Worm (Caenorhabditis elegans) whole organism, L2 larva: ENCODE data around the gene rol-8.

Experiments used
- C34F6.9 ChIP-seq: fragments of 150-350 bp; optimal IDR thresholded peaks from 2 replicates; lab custom pipeline; 2014; ENCODE audit warnings: missing biosample characterization, missing genetic modification characterization
- F13H6.1 ChIP-seq: sonication (generic microtip); optimal IDR thresholded peaks from 2 replicates; lab custom pipeline; 2016; ENCODE audit warnings: missing genetic modification characterization, missing compliant biosample characterization
- R02D3.7 ChIP-seq: fragments of 150-350 bp; optimal IDR thresholded peaks from 2 replicates; lab custom pipeline; 2014; ENCODE audit warnings: missing biosample characterization, missing genetic modification characterization
- Y55F3AM.14 ChIP-seq: fragments of 200-800 bp; sonication (Bioruptor generic); optimal IDR thresholded peaks from 2 replicates; lab custom pipeline; 2018; ENCODE audit warnings: mild to moderate bottlenecking, missing genetic modification characterization, missing compliant biosample characterization
- ZK546.5 ChIP-seq: sonication (generic microtip); optimal IDR thresholded peaks from 2 replicates; lab custom pipeline; 2017; ENCODE audit warnings: missing biosample characterization, missing genetic modification characterization
- alr-1 ChIP-seq: fragments of 150-350 bp; optimal IDR thresholded peaks from 2 replicates; lab custom pipeline; 2014; ENCODE audit warnings: missing biosample characterization, missing genetic modification characterization
- aly-2 ChIP-seq: fragments of 150-350 bp; optimal IDR thresholded peaks from 2 replicates; lab custom pipeline; 2014; ENCODE audit warnings: missing biosample characterization, missing genetic modification characterization
- ama-1 ChIP-seq: fragments of 150-350 bp; optimal IDR thresholded peaks from 2 replicates; lab custom pipeline; 2018; ENCODE audit warnings: inconsistent platforms
- blmp-1 ChIP-seq: sonication (generic microtip); optimal IDR thresholded peaks from 2 replicates; lab custom pipeline; 2017; ENCODE audit warnings: missing genetic modification characterization, mild to moderate bottlenecking, missing compliant biosample characterization, antibody characterized with exemption, moderate library complexity; ENCODE audit not compliant: insufficient read depth
- ceh-16 ChIP-seq: fragments of 150-350 bp; optimal IDR thresholded peaks from 2 replicates; lab custom pipeline; 2014; ENCODE audit warnings: missing biosample characterization, missing genetic modification characterization
- ceh-82 ChIP-seq: fragments of 150-350 bp; optimal IDR thresholded peaks from 2 replicates; lab custom pipeline; 2014; ENCODE audit warnings: missing biosample characterization, missing genetic modification characterization
- crh-2 ChIP-seq: sonication (generic microtip); optimal IDR thresholded peaks from 2 replicates; lab custom pipeline; 2017; ENCODE audit warnings: missing biosample characterization, missing genetic modification characterization
- dmd-4 ChIP-seq: sonication (generic microtip); optimal IDR thresholded peaks from 2 replicates; lab custom pipeline; 2017; ENCODE audit warnings: missing biosample characterization, missing genetic modification characterization
- egl-27 ChIP-seq: sonication (generic microtip); optimal IDR thresholded peaks from 3 replicates; lab custom pipeline; 2017; ENCODE audit warnings: missing biosample characterization, missing genetic modification reagents, missing genetic modification characterization
- elt-1 ChIP-seq: fragments of 150-350 bp; optimal IDR thresholded peaks from 2 replicates; lab custom pipeline; 2014; ENCODE audit warnings: missing biosample characterization, missing genetic modification characterization
- elt-3 ChIP-seq: sonication (generic microtip); optimal IDR thresholded peaks from 2 replicates; lab custom pipeline; 2017; ENCODE audit warnings: missing biosample characterization, missing genetic modification characterization
- fos-1 ChIP-seq: fragments of 150-350 bp; optimal IDR thresholded peaks from 2 replicates; lab custom pipeline; 2014; ENCODE audit warnings: missing biosample characterization, missing genetic modification characterization
- gmeb-1 ChIP-seq: fragments of 150-350 bp; optimal IDR thresholded peaks from 2 replicates; lab custom pipeline; 2014; ENCODE audit warnings: missing biosample characterization, missing genetic modification characterization
- lin-11 ChIP-seq: fragments of 150-350 bp; sonication (generic microtip); optimal IDR thresholded peaks from 2 replicates; lab custom pipeline; 2014; ENCODE audit warnings: missing biosample characterization, missing genetic modification characterization, inconsistent platforms, mixed read lengths
- lin-13 ChIP-seq: fragments of 150-350 bp; optimal IDR thresholded peaks from 2 replicates; lab custom pipeline; 2014; ENCODE audit warnings: missing biosample characterization, missing genetic modification reagents, missing genetic modification characterization
- lin-39 ChIP-seq: fragments of 150-350 bp; optimal IDR thresholded peaks from 2 replicates; lab custom pipeline; 2014; ENCODE audit warnings: missing biosample characterization, missing genetic modification reagents, missing genetic modification characterization
- lsy-2 ChIP-seq, 2 experiments: fragments of 150-350 bp in 1 of 2; sonication (generic microtip) in 1 of 2; optimal IDR thresholded peaks; 2 replicates each; lab custom pipeline; 2014 to 2017; ENCODE audit warnings: missing biosample characterization in 2 of 2, missing genetic modification characterization in 2 of 2
- mab-5 ChIP-seq: fragments of 150-350 bp; optimal IDR thresholded peaks from 2 replicates; lab custom pipeline; 2014; ENCODE audit warnings: missing biosample characterization, missing genetic modification characterization
- mbf-1 ChIP-seq: sonication (generic microtip); optimal IDR thresholded peaks from 2 replicates; lab custom pipeline; 2017; ENCODE audit warnings: missing biosample characterization, missing genetic modification characterization
- mdl-1 ChIP-seq, 2 experiments: fragments of 150-350 bp in 1 of 2; sonication (generic microtip) in 1 of 2; optimal IDR thresholded peaks; 2 replicates each; lab custom pipeline; 2017; ENCODE audit warnings: missing biosample characterization in 2 of 2, missing genetic modification characterization in 2 of 2
- nhr-10 ChIP-seq: sonication (generic microtip); optimal IDR thresholded peaks from 2 replicates; lab custom pipeline; 2017; ENCODE audit warnings: missing biosample characterization, missing genetic modification characterization
- nhr-11 ChIP-seq: fragments of 150-350 bp; optimal IDR thresholded peaks from 2 replicates; lab custom pipeline; 2014; ENCODE audit warnings: missing biosample characterization, missing genetic modification characterization
- nhr-12 ChIP-seq: fragments of 150-350 bp; optimal IDR thresholded peaks from 2 replicates; lab custom pipeline; 2014; ENCODE audit warnings: missing biosample characterization, missing genetic modification characterization
- nhr-129 ChIP-seq: fragments of 150-350 bp; optimal IDR thresholded peaks from 2 replicates; lab custom pipeline; 2014; ENCODE audit warnings: missing biosample characterization, missing genetic modification characterization
- nhr-21 ChIP-seq: fragments of 150-350 bp; optimal IDR thresholded peaks from 2 replicates; lab custom pipeline; 2014; ENCODE audit warnings: missing biosample characterization, missing genetic modification characterization
- nhr-23 ChIP-seq: fragments of 150-350 bp; optimal IDR thresholded peaks from 2 replicates; lab custom pipeline; 2014; ENCODE audit warnings: missing biosample characterization, missing genetic modification reagents, missing genetic modification characterization
- nhr-237 ChIP-seq: fragments of 150-350 bp; optimal IDR thresholded peaks from 2 replicates; lab custom pipeline; 2014; ENCODE audit warnings: missing biosample characterization, missing genetic modification characterization
- nhr-25 ChIP-seq: fragments of 150-350 bp; sonication (generic microtip); optimal IDR thresholded peaks from 3 replicates; lab custom pipeline; 2014; ENCODE audit warnings: missing biosample characterization, missing genetic modification characterization
- nhr-6 ChIP-seq: fragments of 150-350 bp; optimal IDR thresholded peaks from 2 replicates; lab custom pipeline; 2014; ENCODE audit warnings: missing biosample characterization, missing genetic modification characterization
- nhr-77 ChIP-seq: fragments of 150-350 bp; optimal IDR thresholded peaks from 2 replicates; lab custom pipeline; 2014; ENCODE audit warnings: missing biosample characterization, missing genetic modification characterization
- peb-1 ChIP-seq: fragments of 150-350 bp; optimal IDR thresholded peaks from 2 replicates; lab custom pipeline; 2014; ENCODE audit warnings: missing biosample characterization, missing genetic modification characterization
- sem-4 ChIP-seq: fragments of 150-350 bp; optimal IDR thresholded peaks from 2 replicates; lab custom pipeline; 2014; ENCODE audit warnings: missing biosample characterization, missing genetic modification reagents, missing genetic modification characterization
- skn-1 ChIP-seq: sonication (generic microtip); optimal IDR thresholded peaks from 2 replicates; lab custom pipeline; 2017; ENCODE audit warnings: missing biosample characterization, missing genetic modification characterization
- sma-3 ChIP-seq: sonication (generic microtip); optimal IDR thresholded peaks from 2 replicates; lab custom pipeline; 2016; ENCODE audit warnings: missing genetic modification reagents, missing genetic modification characterization, missing compliant biosample characterization
- sma-9 ChIP-seq, 2 experiments: fragments of 150-350 bp in 1 of 2; sonication (generic microtip) in 1 of 2; optimal IDR thresholded peaks; 2 replicates each; lab custom pipeline; 2014 to 2016; ENCODE audit warnings: missing genetic modification characterization in 2 of 2, mild to moderate bottlenecking in 1 of 2, missing biosample characterization in 1 of 2, missing compliant biosample characterization in 1 of 2, missing genetic modification reagents in 1 of 2, moderate library complexity in 1 of 2
- snpc-4 ChIP-seq: fragments of 150-350 bp; optimal IDR thresholded peaks from 2 replicates; lab custom pipeline; 2014; ENCODE audit warnings: missing biosample characterization, missing genetic modification characterization
- unc-39 ChIP-seq: fragments of 150-350 bp; optimal IDR thresholded peaks from 2 replicates; lab custom pipeline; 2014; ENCODE audit warnings: missing biosample characterization, missing genetic modification characterization
- unc-55 ChIP-seq: fragments of 150-350 bp; sonication (generic microtip); optimal IDR thresholded peaks from 3 replicates; lab custom pipeline; 2014; ENCODE audit warnings: missing biosample characterization, missing genetic modification reagents, missing genetic modification characterization
- unc-62 ChIP-seq: fragments of 150-350 bp; optimal IDR thresholded peaks from 2 replicates; lab custom pipeline; 2014; ENCODE audit warnings: missing biosample characterization, missing genetic modification reagents, missing genetic modification characterization
- zag-1 ChIP-seq: fragments of 150-350 bp; optimal IDR thresholded peaks from 2 replicates; lab custom pipeline; 2014; ENCODE audit warnings: missing biosample characterization, missing genetic modification characterization
- ztf-1 ChIP-seq: fragments of 200-800 bp; sonication (Bioruptor generic); conservative IDR thresholded peaks from 2 replicates; pipeline ENCODE4 v1.3.6; 2022; ENCODE audit warnings: missing genetic modification characterization, missing compliant biosample characterization
- ztf-11 ChIP-seq: sonication (generic microtip); optimal IDR thresholded peaks from 2 replicates; lab custom pipeline; 2017; ENCODE audit warnings: missing biosample characterization, missing genetic modification characterization
- ztf-4 ChIP-seq: fragments of 150-350 bp; optimal IDR thresholded peaks from 2 replicates; lab custom pipeline; 2014; ENCODE audit warnings: missing biosample characterization, missing genetic modification characterization

Gene rol-8

DNA sequence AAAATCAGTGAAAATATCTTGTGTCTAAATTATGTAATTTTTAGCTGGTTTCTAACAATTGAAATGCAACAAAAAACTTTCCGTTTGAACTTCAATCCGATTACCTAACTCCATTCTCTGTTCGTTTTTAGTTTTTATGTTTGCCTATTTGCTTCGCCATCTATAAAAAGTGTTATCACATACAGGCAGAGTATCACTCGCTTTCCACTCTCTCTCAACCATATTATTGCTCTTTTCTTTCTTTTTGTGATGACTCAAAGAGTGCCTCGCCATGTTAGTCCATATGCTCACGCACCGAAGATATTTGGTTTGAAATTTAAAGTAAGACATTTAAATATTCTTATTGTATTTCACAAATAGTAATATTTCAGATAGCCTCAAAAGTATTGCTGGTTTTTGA lies 9.0 kb upstream of the rol-8 start, which contains the start of gene ZK1290.13:
ZK1290.13 (plus strand) TSS at position 73 of the 400 bp plus-strand sequence.
- no peak for TF ChIP-seq zag-1 (tag; lab: Kevin White, UChicago)
- no peak for TF ChIP-seq ztf-11 (tag; lab: Kevin White, UChicago)
- TF ChIP-seq crh-2 (tag; lab: Kevin White, UChicago), result peak; percentile 14
- no peak for TF ChIP-seq nhr-21 (tag; lab: Kevin White, UChicago)
- TF ChIP-seq ztf-1 (GFP tag; lab: Robert Waterston, UW), result no peak
- peak; percentile 70 for TF ChIP-seq fos-1 (tag; lab: Kevin White, UChicago)
- TF ChIP-seq nhr-10 (tag; lab: Kevin White, UChicago), result no peak

DNA sequence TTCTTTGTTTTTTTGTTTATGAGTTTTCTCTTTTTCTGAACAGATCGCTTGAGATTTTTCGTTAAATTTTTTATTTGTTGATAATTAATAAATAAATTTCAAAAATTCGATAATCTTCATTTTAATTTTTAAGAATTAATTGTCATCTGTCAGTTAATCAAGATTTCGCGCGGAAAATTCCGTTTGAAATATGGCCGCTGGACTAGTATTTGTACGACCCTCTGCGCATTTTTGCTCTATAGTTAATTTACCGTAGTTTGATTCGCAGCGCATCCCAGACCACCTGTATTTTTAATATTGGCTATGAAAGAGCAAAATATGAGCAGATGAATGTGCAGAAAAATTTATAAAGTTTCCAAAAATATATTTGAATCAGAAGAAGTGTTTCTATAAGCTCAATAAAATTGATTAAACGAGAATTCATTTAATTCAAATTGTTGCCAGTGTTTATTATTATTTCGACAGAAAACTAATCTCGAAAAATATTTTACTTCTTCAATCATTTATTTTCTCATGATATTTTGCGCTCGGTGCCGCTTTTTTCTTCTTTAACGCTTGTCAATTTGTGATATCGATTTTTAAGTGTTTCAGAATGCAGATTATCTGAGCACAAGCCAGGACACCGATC lies 6.2 kb upstream of the rol-8 start, which contains the start of gene nfi-1:
nfi-1 (plus strand) TSS at position 578 of the 628 bp plus-strand sequence.
- TF ChIP-seq mab-5 (tag; lab: Kevin White, UChicago) (no peak), fos-1 (tag; lab: Kevin White, UChicago) (no peak), snpc-4 (no peak), zag-1 (tag; lab: Kevin White, UChicago) (no peak), ceh-82 (tag; lab: Kevin White, UChicago) (no peak), nhr-23 (tag; lab: Kevin White, UChicago) (no peak), dmd-4 (no peak), ztf-4 (no peak), F13H6.1 (no peak), lin-13 (GFP tag; lab: Kevin White, UChicago) (peak; percentile 32), elt-3 (no peak), peb-1 (no peak), nhr-77 (tag; lab: Kevin White, UChicago) (no peak), crh-2 (tag; lab: Kevin White, UChicago) (peak; percentile 36), ztf-11 (tag; lab: Kevin White, UChicago) (no peak), nhr-21 (tag; lab: Kevin White, UChicago) (no peak), ama-1 (lab: Kevin White, UChicago) (no peak), nhr-237 (no peak), nhr-129 (tag; lab: Kevin White, UChicago) (peak; percentile 45), ZK546.5 (tag; lab: Kevin White, UChicago) (no peak), elt-1 (tag; lab: Kevin White, UChicago) (no peak), sem-4 (tag; lab: Kevin White, UChicago) (no peak), nhr-6 (no peak), lin-39 (tag; lab: Kevin White, UChicago) (no peak), alr-1 (tag; lab: Kevin White, UChicago) (no peak), lsy-2 (tag; optimal IDR thresholded peaks at IDR 0.05; lab: Kevin White, UChicago) (peak; percentile 3 to 95), Y55F3AM.14 (GFP tag; lab: Kevin White, UChicago) (no peak), R02D3.7 (no peak), nhr-10 (tag; lab: Kevin White, UChicago) (no peak), egl-27 (no peak), skn-1 (no peak), ceh-16 (tag; lab: Kevin White, UChicago) (no peak), nhr-25 (tag; lab: Kevin White, UChicago) (no peak), mdl-1 (tag; optimal IDR thresholded peaks at IDR 0.05; lab: Kevin White, UChicago) (no peak), nhr-12 (tag; lab: Kevin White, UChicago) (no peak), blmp-1 (no peak), mbf-1 (no peak), ztf-1 (GFP tag; lab: Robert Waterston, UW) (no peak), sma-3 (peak; percentile 18), unc-62 (GFP tag; lab: Kevin White, UChicago) (no peak), sma-9 (GFP tag; optimal IDR thresholded peaks at IDR 0.05; lab: Kevin White, UChicago) (peak; percentile 62), sma-9 (tag; optimal IDR thresholded peaks at IDR 0.05; lab: Kevin White, UChicago) (no peak), C34F6.9 (tag; lab: Kevin White, UChicago) (peak; percentile 70), nhr-11 (no peak), aly-2 (tag; lab: Kevin White, UChicago) (no peak), gmeb-1 (tag; lab: Kevin White, UChicago) (peak; percentile 27), lin-11 (tag; lab: Kevin White, UChicago) (no peak), unc-55 (GFP tag; lab: Kevin White, UChicago) (peak; percentile 59), unc-39 (tag; lab: Kevin White, UChicago) (no peak)
